Worm (Caenorhabditis elegans) whole organism, mixed stage, embryonic: ENCODE data around the gene zig-4.

Experiments
- elt-3 ChIP-seq: fragments of 150-350 bp; optimal IDR thresholded peaks from 2 replicates; lab custom pipeline; 2014; ENCODE audit warnings: missing biosample characterization, missing genetic modification characterization
- zip-8 ChIP-seq: fragments of 150-350 bp; optimal IDR thresholded peaks from 2 replicates; lab custom pipeline; 2014; ENCODE audit warnings: missing biosample characterization, missing genetic modification characterization

ce11 chrX:7913830-7914229 is 11.4 kb upstream of the zig-4 start, which contains the start of gene C39D10.7:
- TF ChIP-seq zip-8 (no peak), elt-3 (tag; lab: Kevin White, UChicago) (no peak)
